Worm (Caenorhabditis elegans) whole organism, L2 larva: ENCODE measurements around the gene fbxa-4.

Experiments used
- aly-2 ChIP-seq: fragments of 150-350 bp; optimal IDR thresholded peaks from 2 replicates; lab custom pipeline; 2014; ENCODE audit warnings: missing biosample characterization, missing genetic modification characterization
- elt-1 ChIP-seq: fragments of 150-350 bp; optimal IDR thresholded peaks from 2 replicates; lab custom pipeline; 2014; ENCODE audit warnings: missing biosample characterization, missing genetic modification characterization
- lin-13 ChIP-seq: fragments of 150-350 bp; optimal IDR thresholded peaks from 2 replicates; lab custom pipeline; 2014; ENCODE audit warnings: missing biosample characterization, missing genetic modification reagents, missing genetic modification characterization
- nhr-11 ChIP-seq: fragments of 150-350 bp; optimal IDR thresholded peaks from 2 replicates; lab custom pipeline; 2014; ENCODE audit warnings: missing biosample characterization, missing genetic modification characterization
- nhr-237 ChIP-seq: fragments of 150-350 bp; optimal IDR thresholded peaks from 2 replicates; lab custom pipeline; 2014; ENCODE audit warnings: missing biosample characterization, missing genetic modification characterization
- nhr-25 ChIP-seq: fragments of 150-350 bp; sonication (generic microtip); optimal IDR thresholded peaks from 3 replicates; lab custom pipeline; 2014; ENCODE audit warnings: missing biosample characterization, missing genetic modification characterization
- sma-9 ChIP-seq, 2 experiments: fragments of 150-350 bp in 1 of 2; sonication (generic microtip) in 1 of 2; optimal IDR thresholded peaks; 2 replicates each; lab custom pipeline; 2014 to 2016; ENCODE audit warnings: missing genetic modification characterization in 2 of 2, mild to moderate bottlenecking in 1 of 2, missing biosample characterization in 1 of 2, missing compliant biosample characterization in 1 of 2, missing genetic modification reagents in 1 of 2, moderate library complexity in 1 of 2
- ztf-11 ChIP-seq: sonication (generic microtip); optimal IDR thresholded peaks from 2 replicates; lab custom pipeline; 2017; ENCODE audit warnings: missing biosample characterization, missing genetic modification characterization

DNA sequence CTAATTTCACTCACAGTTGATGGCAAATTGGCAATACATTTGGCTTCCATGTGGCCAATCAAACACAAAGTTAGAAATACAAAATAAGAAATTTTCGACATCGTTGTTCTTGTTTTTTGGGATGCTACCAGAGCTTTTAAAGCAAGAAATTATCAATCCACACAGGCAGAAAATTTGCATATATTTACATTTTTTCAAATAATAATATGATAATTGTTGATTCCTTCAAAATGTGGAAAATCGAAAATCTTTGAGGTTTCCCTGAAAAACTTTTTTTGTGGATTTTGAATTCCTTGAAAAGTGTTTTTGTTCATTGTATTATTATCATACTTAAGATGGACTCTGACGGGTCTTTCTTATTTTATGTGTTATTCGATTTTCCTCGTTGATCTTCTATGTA, 24.4 kb downstream of the fbxa-4 start, which contains the start of gene F16G10.10:
- TF ChIP-seq elt-1 (tag; lab: Kevin White, UChicago): no peak
- TF ChIP-seq nhr-237 (tag; lab: Kevin White, UChicago): no peak
- no peak for TF ChIP-seq ztf-11 (tag; lab: Kevin White, UChicago)
- no peak for TF ChIP-seq aly-2 (tag; lab: Kevin White, UChicago)
- TF ChIP-seq nhr-25 (tag; lab: Kevin White, UChicago): no peak
- no peak for TF ChIP-seq sma-9 (GFP tag; optimal IDR thresholded peaks at IDR 0.05; lab: Kevin White, UChicago)
- no peak for TF ChIP-seq sma-9 (tag; optimal IDR thresholded peaks at IDR 0.05; lab: Kevin White, UChicago)
- TF ChIP-seq lin-13 (GFP tag; lab: Kevin White, UChicago): no peak
- no peak for TF ChIP-seq nhr-11 (tag; lab: Kevin White, UChicago)
